Fruit fly (Drosophila melanogaster) whole organism, embryonic: ENCODE measurements around the gene CG6195.

Source experiments
- Asciz ChIP-seq: fragments of 200-800 bp; sonication (Bioruptor generic); optimal IDR thresholded peaks from 2 replicates; lab custom pipeline; 2017; ENCODE audit warnings: missing biosample characterization, mild to moderate bottlenecking, missing genetic modification characterization, missing genetic modification reagents
- B-H2 ChIP-seq: fragments of 200-800 bp; sonication (Bioruptor generic); optimal IDR thresholded peaks from 2 replicates; lab custom pipeline; 2018; ENCODE audit warnings: missing biosample characterization, mild to moderate bottlenecking, missing genetic modification characterization
- CG10209 ChIP-seq: fragments of 200-800 bp; sonication (Bioruptor generic); optimal IDR thresholded peaks from 3 replicates; lab custom pipeline; 2017; ENCODE audit warnings: missing biosample characterization, mild to moderate bottlenecking, missing genetic modification characterization, missing genetic modification reagents
- CG10959 ChIP-seq: fragments of 200-800 bp; sonication (Bioruptor generic); IDR thresholded peaks from 2 replicates; pipeline ENCODE4 v1.3.6; 2022; ENCODE audit warnings: missing biosample characterization, missing genetic modification characterization
- CG13287 ChIP-seq: fragments of 200-800 bp; sonication (Bioruptor generic); IDR thresholded peaks from 2 replicates; pipeline ENCODE4 v1.3.6; 2022; ENCODE audit warnings: missing biosample characterization, missing genetic modification characterization; ENCODE audit not compliant: partially characterized antibody
- CG13775 ChIP-seq: fragments of 200-800 bp; sonication (Bioruptor generic); optimal IDR thresholded peaks from 3 replicates; lab custom pipeline; 2017; ENCODE audit warnings: missing biosample characterization, mild to moderate bottlenecking, missing genetic modification characterization
- CG18599 ChIP-seq: fragments of 200-800 bp; sonication (Bioruptor generic); optimal IDR thresholded peaks from 3 replicates; lab custom pipeline; 2017; ENCODE audit warnings: missing biosample characterization, missing genetic modification characterization, mild to moderate bottlenecking, moderate library complexity, missing genetic modification reagents
- CG2889 ChIP-seq: fragments of 200-800 bp; sonication (Bioruptor generic); IDR thresholded peaks from 3 replicates; pipeline ENCODE4 v1.3.6; 2022; ENCODE audit warnings: missing biosample characterization, missing genetic modification characterization
- CG32532 ChIP-seq: fragments of 200-800 bp; sonication (Bioruptor generic); IDR thresholded peaks from 2 replicates; pipeline ENCODE4 v1.3.6; 2022; ENCODE audit warnings: missing biosample characterization, missing genetic modification characterization
- CG32767 ChIP-seq: fragments of 200-800 bp; sonication (Bioruptor generic); IDR thresholded peaks from 2 replicates; pipeline ENCODE4 v1.3.6; 2022; ENCODE audit warnings: missing biosample characterization, missing genetic modification characterization
- CG32772 ChIP-seq: fragments of 200-800 bp; sonication (Bioruptor generic); IDR thresholded peaks from 2 replicates; pipeline ENCODE4 v1.3.6; 2022; ENCODE audit warnings: missing biosample characterization, missing genetic modification characterization
- CG34224 ChIP-seq: fragments of 200-800 bp; sonication (Bioruptor generic); IDR thresholded peaks from 3 replicates; pipeline ENCODE4 v1.3.6; 2022; ENCODE audit warnings: missing biosample characterization, missing genetic modification characterization; ENCODE audit not compliant: partially characterized antibody
- CG34422 ChIP-seq: fragments of 200-800 bp; sonication (Bioruptor generic); IDR thresholded peaks from 3 replicates; pipeline ENCODE4 v1.3.6; 2022; ENCODE audit warnings: missing biosample characterization, missing genetic modification characterization
- CG3726 ChIP-seq: fragments of 200-800 bp; sonication (Bioruptor generic); IDR thresholded peaks from 3 replicates; pipeline ENCODE4, ENCODE4 v1.3.6; 2022; ENCODE audit warnings: missing biosample characterization, missing genetic modification characterization
- CG3847 ChIP-seq: fragments of 200-800 bp; sonication (Bioruptor generic); IDR thresholded peaks from 2 replicates; pipeline ENCODE4 v1.3.6; 2022; ENCODE audit warnings: missing biosample characterization, missing genetic modification characterization
- CG4328 ChIP-seq: fragments of 200-800 bp; sonication (Bioruptor generic); optimal IDR thresholded peaks from 3 replicates; lab custom pipeline; 2017; ENCODE audit warnings: missing biosample characterization, missing genetic modification reagents, missing genetic modification characterization
- CG7357 ChIP-seq: fragments of 200-800 bp; sonication (Bioruptor generic); IDR thresholded peaks from 3 replicates; pipeline ENCODE4 v1.3.6; 2022; ENCODE audit warnings: missing biosample characterization, missing genetic modification characterization
- CG7556 ChIP-seq: fragments of 200-800 bp; sonication (Bioruptor generic); optimal IDR thresholded peaks from 2 replicates; lab custom pipeline; 2017; ENCODE audit warnings: missing biosample characterization, mild to moderate bottlenecking, missing genetic modification characterization
- CG7963 ChIP-seq: fragments of 200-800 bp; sonication (Bioruptor generic); IDR thresholded peaks from 3 replicates; pipeline ENCODE4 v1.3.6; 2022; ENCODE audit warnings: missing biosample characterization, missing genetic modification characterization; ENCODE audit not compliant: partially characterized antibody
- CG9817 ChIP-seq: fragments of 200-800 bp; sonication (Bioruptor generic); optimal IDR thresholded peaks from 2 replicates; lab custom pipeline; 2018; ENCODE audit warnings: missing biosample characterization, mild to moderate bottlenecking, missing genetic modification characterization, moderate library complexity
- CTCF ChIP-seq: fragments of 200-800 bp; sonication (Bioruptor generic); optimal IDR thresholded peaks from 2 replicates; lab custom pipeline; 2017; ENCODE audit warnings: missing biosample characterization, mild to moderate bottlenecking, missing genetic modification characterization, moderate library complexity
- Chrac-16 ChIP-seq: fragments of 200-800 bp; sonication (Bioruptor generic); optimal IDR thresholded peaks from 3 replicates; lab custom pipeline; 2016; ENCODE audit warnings: missing biosample characterization, missing genetic modification characterization
- Dip2 ChIP-seq: fragments of 200-800 bp; sonication (Bioruptor generic); IDR thresholded peaks from 2 replicates; pipeline ENCODE4 v1.3.6; 2022; ENCODE audit warnings: missing biosample characterization, missing genetic modification characterization
- Dip3 ChIP-seq: fragments of 200-800 bp; sonication (Bioruptor generic); optimal IDR thresholded peaks from 3 replicates; lab custom pipeline; 2016; ENCODE audit warnings: missing biosample characterization, missing genetic modification characterization
- Dref ChIP-seq: fragments of 200-800 bp; sonication (Bioruptor generic); IDR thresholded peaks from 2 replicates; pipeline ENCODE4 v1.3.6; 2022; ENCODE audit warnings: missing biosample characterization, missing genetic modification characterization
- Fer1 ChIP-seq: fragments of 200-800 bp; sonication (Bioruptor generic); optimal IDR thresholded peaks from 2 replicates; lab custom pipeline; 2017; ENCODE audit warnings: missing biosample characterization, mild to moderate bottlenecking, missing genetic modification characterization
- HLH3B ChIP-seq: fragments of 200-800 bp; sonication (Bioruptor generic); IDR thresholded peaks from 2 replicates; pipeline ENCODE4 v1.3.6; 2022; ENCODE audit warnings: missing biosample characterization, missing genetic modification characterization
- Jarid2 ChIP-seq: fragments of 200-800 bp; sonication (Bioruptor generic); optimal IDR thresholded peaks from 3 replicates; lab custom pipeline; 2017; ENCODE audit warnings: mild to moderate bottlenecking, missing biosample characterization, missing genetic modification reagents, missing genetic modification characterization
- Myb ChIP-seq: fragments of 200-800 bp; sonication (Bioruptor generic); optimal IDR thresholded peaks from 2 replicates; lab custom pipeline; 2016; ENCODE audit warnings: missing biosample characterization, missing genetic modification characterization
- Sox102F ChIP-seq: fragments of 200-800 bp; sonication (Bioruptor generic); optimal IDR thresholded peaks from 2 replicates; lab custom pipeline; 2018; ENCODE audit warnings: missing biosample characterization, mild to moderate bottlenecking, missing genetic modification characterization, moderate library complexity
- Sry-δ ChIP-seq: fragments of 200-800 bp; sonication (Bioruptor generic); optimal IDR thresholded peaks from 2 replicates; lab custom pipeline; 2016; ENCODE audit warnings: missing biosample characterization, missing genetic modification characterization
- Tbp ChIP-seq: fragments of >200 bp; optimal IDR thresholded peaks from 2 replicates; lab custom pipeline; 2018; ENCODE audit warnings: missing biosample characterization, missing genetic modification characterization
- aop ChIP-seq: fragments of 200-800 bp; sonication (Bioruptor generic); IDR thresholded peaks from 2 replicates; pipeline ENCODE4 v1.3.6; 2022; ENCODE audit warnings: missing biosample characterization, missing genetic modification characterization
- croc ChIP-seq: fragments of 200-800 bp; sonication (Bioruptor generic); conservative IDR thresholded peaks from 3 replicates; pipeline ENCODE4 v1.3.6; 2022; ENCODE audit warnings: missing biosample characterization, missing genetic modification characterization
- disco-r ChIP-seq: fragments of 200-800 bp; sonication (Bioruptor generic); optimal IDR thresholded peaks from 2 replicates; lab custom pipeline; 2016; ENCODE audit warnings: missing biosample characterization, missing genetic modification characterization
- en ChIP-seq: fragments of 200-800 bp; sonication (Bioruptor generic); optimal IDR thresholded peaks from 2 replicates; lab custom pipeline; 2016; ENCODE audit warnings: missing biosample characterization, missing genetic modification characterization
- gro ChIP-seq: fragments of 200-800 bp; sonication (Bioruptor generic); optimal IDR thresholded peaks from 2 replicates; lab custom pipeline; 2016; ENCODE audit warnings: missing biosample characterization, missing genetic modification characterization
- gsb ChIP-seq: fragments of 200-800 bp; sonication (Bioruptor generic); IDR thresholded peaks from 2 replicates; pipeline ENCODE4 v1.3.6; 2022; ENCODE audit warnings: missing biosample characterization, missing genetic modification characterization
- ind ChIP-seq: fragments of 200-800 bp; sonication (Bioruptor generic); optimal IDR thresholded peaks from 3 replicates; lab custom pipeline; 2016; ENCODE audit warnings: missing biosample characterization, missing genetic modification characterization
- lab ChIP-seq: fragments of 200-800 bp; sonication (Bioruptor generic); optimal IDR thresholded peaks from 3 replicates; lab custom pipeline; 2017; ENCODE audit warnings: missing biosample characterization, missing genetic modification characterization, mild to moderate bottlenecking, moderate library complexity, missing genetic modification reagents
- lmd ChIP-seq: fragments of 200-800 bp; sonication (Bioruptor generic); IDR thresholded peaks from 2 replicates; pipeline ENCODE4 v1.3.6; 2022; ENCODE audit warnings: missing biosample characterization, missing genetic modification characterization
- nom ChIP-seq: fragments of 200-800 bp; sonication (Bioruptor generic); optimal IDR thresholded peaks from 2 replicates; lab custom pipeline; 2017; ENCODE audit warnings: missing biosample characterization, missing genetic modification characterization, mild to moderate bottlenecking, moderate library complexity, missing genetic modification reagents
- otp ChIP-seq: fragments of 200-800 bp; sonication (Bioruptor generic); IDR thresholded peaks from 3 replicates; pipeline ENCODE4, ENCODE4 v1.3.6; 2022; ENCODE audit warnings: missing biosample characterization, missing genetic modification characterization
- psq ChIP-seq: fragments of 200-800 bp; sonication (Bioruptor generic); optimal IDR thresholded peaks from 2 replicates; lab custom pipeline; 2017; ENCODE audit warnings: missing biosample characterization, missing genetic modification characterization
- sima ChIP-seq: fragments of 200-800 bp; sonication (Bioruptor generic); optimal IDR thresholded peaks from 2 replicates; lab custom pipeline; 2016; ENCODE audit warnings: missing biosample characterization, missing genetic modification characterization
- tin ChIP-seq: fragments of 200-800 bp; sonication (Bioruptor generic); optimal IDR thresholded peaks from 3 replicates; lab custom pipeline; 2016; ENCODE audit warnings: missing biosample characterization, missing genetic modification characterization
- tna ChIP-seq: fragments of 200-800 bp; sonication (Bioruptor generic); IDR thresholded peaks from 2 replicates; pipeline ENCODE4 v1.3.6; 2022; ENCODE audit warnings: missing biosample characterization, missing genetic modification characterization; ENCODE audit not compliant: partially characterized antibody
- usp ChIP-seq: fragments of >200 bp; optimal IDR thresholded peaks from 2 replicates; lab custom pipeline; 2017; ENCODE audit warnings: missing biosample characterization, missing genetic modification characterization
- vvl ChIP-seq: fragments of 200-800 bp; sonication (Bioruptor generic); IDR thresholded peaks from 2 replicates; pipeline ENCODE4 v1.3.6; 2022; ENCODE audit warnings: missing biosample characterization, missing genetic modification characterization
- zfh2 ChIP-seq: fragments of 200-800 bp; sonication (Bioruptor generic); optimal IDR thresholded peaks from 2 replicates; lab custom pipeline; 2016; ENCODE audit warnings: missing biosample characterization, missing genetic modification characterization

CG6195 gene

DNA sequence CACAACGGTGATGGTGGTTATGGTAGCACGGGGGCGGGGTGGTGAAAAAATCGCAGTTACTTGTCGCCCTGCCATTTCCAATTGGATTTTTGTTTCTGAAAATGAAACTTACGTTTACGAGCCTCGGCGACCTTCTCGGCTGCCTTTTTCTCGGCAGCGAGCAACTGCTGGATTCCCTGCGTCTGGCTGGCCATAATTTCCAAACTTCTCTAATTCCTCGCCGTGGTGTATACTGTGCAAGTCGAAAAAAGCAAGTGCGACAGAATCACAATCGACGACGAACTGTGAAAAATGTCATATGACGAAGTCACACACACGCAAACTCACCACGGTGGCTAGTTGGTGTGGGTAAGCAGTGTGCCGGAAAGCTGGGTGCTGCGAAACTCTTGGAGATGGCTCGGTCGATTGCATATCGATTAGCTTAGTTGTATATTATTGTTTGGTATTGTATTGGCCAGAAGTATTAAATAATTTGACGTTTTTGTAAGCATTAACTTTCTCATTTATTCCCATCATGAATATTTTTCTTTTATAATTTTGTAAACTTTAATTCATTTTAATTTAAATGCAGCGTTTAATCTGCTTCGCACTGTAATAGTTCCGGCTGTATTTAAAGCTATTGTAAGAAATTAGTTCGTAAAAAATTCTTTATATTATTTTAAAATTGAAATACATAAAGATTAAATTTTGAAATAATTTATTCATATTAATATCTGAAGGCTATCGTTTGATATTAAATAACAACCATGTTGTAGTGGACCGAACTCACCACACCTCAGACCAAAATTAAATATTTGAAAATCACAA lies 3.9 kb downstream of the CG6195 start, which contains the start of gene Vha13 (continued):
- TF ChIP-seq usp (GFP tag; lab: Kevin White, UChicago) = no peak
- 0 out of 3 replicates have a peak, but pooled peaks have one; percentile 26 for TF ChIP-seq CG7357 (GFP tag; lab: Robert Waterston, UW)
- TF ChIP-seq tin (GFP tag; lab: Kevin White, UChicago) = peak; percentile 43
- TF ChIP-seq HLH3B (GFP tag; lab: Robert Waterston, UW) = peak; percentile 38; the same call in 1 of the 2 replicates
- peak; percentile 65 for TF ChIP-seq zfh2 (GFP tag; lab: Kevin White, UChicago)
- no peak for TF ChIP-seq otp (GFP tag; lab: Robert Waterston, UW)
- no peak for TF ChIP-seq CG2889 (GFP tag; lab: Robert Waterston, UW)
- TF ChIP-seq croc (GFP tag; lab: Robert Waterston, UW) = 0 out of 3 replicates have a peak, but pooled peaks have one; percentile 14
- TF ChIP-seq disco-r (GFP tag; lab: Kevin White, UChicago) = peak; percentile 40
- TF ChIP-seq CG32767 (GFP tag; lab: Robert Waterston, UW) = no peak
- TF ChIP-seq CG34422 (GFP tag; lab: Robert Waterston, UW) = peak; percentile 60
- no peak for TF ChIP-seq psq
- TF ChIP-seq gro (GFP tag; lab: Kevin White, UChicago) = peak; percentile 45
- no peak; the same call in 1 of the 2 replicates for TF ChIP-seq gsb (GFP tag; lab: Robert Waterston, UW)
- peak; percentile 34 for TF ChIP-seq CG7556 (GFP tag; lab: Kevin White, UChicago)
- TF ChIP-seq B-H2 (GFP tag; lab: Kevin White, UChicago) = peak; percentile 59
- peak; percentile 59 for TF ChIP-seq CG13775 (GFP tag; lab: Kevin White, UChicago)
- no peak for TF ChIP-seq Tbp (GFP tag; lab: Kevin White, UChicago)
- TF ChIP-seq lmd (GFP tag; lab: Robert Waterston, UW) = peak; percentile 51
- peak; percentile 74 for TF ChIP-seq lab
- no peak for TF ChIP-seq sima (GFP tag; lab: Kevin White, UChicago)
- TF ChIP-seq aop (GFP tag; lab: Robert Waterston, UW) = peak; percentile 64; the same call in 1 of the 2 replicates
- TF ChIP-seq nom (GFP tag; lab: Kevin White, UChicago) = peak; percentile 80
- peak; percentile 53 for TF ChIP-seq CG9817
- TF ChIP-seq Myb (GFP tag; lab: Kevin White, UChicago) = peak; percentile 40
- TF ChIP-seq Dip2 = no peak
- TF ChIP-seq CTCF (GFP tag; lab: Kevin White, UChicago) = peak; percentile 22
- peak; percentile 36; the same call in 1 of the 3 replicates for TF ChIP-seq CG34224 (GFP tag; lab: Robert Waterston, UW)
- TF ChIP-seq CG4328 = no peak
- TF ChIP-seq CG10959 (GFP tag; lab: Robert Waterston, UW) = no peak
- TF ChIP-seq Chrac-16 (GFP tag; lab: Kevin White, UChicago) = peak; percentile 27
- no peak for TF ChIP-seq CG3726 (GFP tag; lab: Robert Waterston, UW)
- TF ChIP-seq CG7963 = peak; percentile 56; the same call in 1 of the 3 replicates
- TF ChIP-seq Asciz (GFP tag; lab: Kevin White, UChicago) = no peak
- peak; percentile 73 for TF ChIP-seq CG18599 (GFP tag; lab: Kevin White, UChicago)
- peak; percentile 0 for TF ChIP-seq CG10209
- TF ChIP-seq Dref (GFP tag; lab: Robert Waterston, UW) = peak; percentile 80
- peak; percentile 18 for TF ChIP-seq CG13287 (GFP tag; lab: Robert Waterston, UW)
- peak; percentile 50 for TF ChIP-seq ind (GFP tag; lab: Kevin White, UChicago)
- TF ChIP-seq Sry-δ (GFP tag; lab: Kevin White, UChicago) = peak; percentile 88
- peak; percentile 77 for TF ChIP-seq vvl
- TF ChIP-seq CG32772 (GFP tag; lab: Robert Waterston, UW) = peak; percentile 41; the same call in 1 of the 2 replicates
- no peak for TF ChIP-seq en (GFP tag; lab: Kevin White, UChicago)
- peak; percentile 65 for TF ChIP-seq CG3847 (GFP tag; lab: Robert Waterston, UW)
- peak; percentile 66 for TF ChIP-seq CG32532 (GFP tag; lab: Robert Waterston, UW)
- peak; percentile 23 for TF ChIP-seq Dip3 (GFP tag; lab: Kevin White, UChicago)
- peak; percentile 80 for TF ChIP-seq Fer1 (GFP tag; lab: Kevin White, UChicago)
- peak; percentile 18; the same call in 1 of the 2 replicates for TF ChIP-seq tna (GFP tag; lab: Robert Waterston, UW)
- peak; percentile 5 for TF ChIP-seq Sox102F (GFP tag; lab: Kevin White, UChicago)
- peak; percentile 50 for TF ChIP-seq Jarid2
